Worm (Caenorhabditis elegans) whole organism, L2 larva: Measurements from ENCODE around the gene arp-11.
A peak's percentile ranks its signal among the peaks of the same experiment; 100 is the strongest.

Experiments
- C34F6.9 ChIP-seq: fragments of 150-350 bp; optimal IDR thresholded peaks from 2 replicates; lab custom pipeline; 2014; ENCODE audit warnings: missing biosample characterization, missing genetic modification characterization
- F13H6.1 ChIP-seq: sonication (generic microtip); optimal IDR thresholded peaks from 2 replicates; lab custom pipeline; 2016; ENCODE audit warnings: missing genetic modification characterization, missing compliant biosample characterization
- R02D3.7 ChIP-seq: fragments of 150-350 bp; optimal IDR thresholded peaks from 2 replicates; lab custom pipeline; 2014; ENCODE audit warnings: missing biosample characterization, missing genetic modification characterization
- Y55F3AM.14 ChIP-seq: fragments of 200-800 bp; sonication (Bioruptor generic); optimal IDR thresholded peaks from 2 replicates; lab custom pipeline; 2018; ENCODE audit warnings: mild to moderate bottlenecking, missing genetic modification characterization, missing compliant biosample characterization
- ZK546.5 ChIP-seq: sonication (generic microtip); optimal IDR thresholded peaks from 2 replicates; lab custom pipeline; 2017; ENCODE audit warnings: missing biosample characterization, missing genetic modification characterization
- alr-1 ChIP-seq: fragments of 150-350 bp; optimal IDR thresholded peaks from 2 replicates; lab custom pipeline; 2014; ENCODE audit warnings: missing biosample characterization, missing genetic modification characterization
- aly-2 ChIP-seq: fragments of 150-350 bp; optimal IDR thresholded peaks from 2 replicates; lab custom pipeline; 2014; ENCODE audit warnings: missing biosample characterization, missing genetic modification characterization
- ama-1 ChIP-seq: fragments of 150-350 bp; optimal IDR thresholded peaks from 2 replicates; lab custom pipeline; 2018; ENCODE audit warnings: inconsistent platforms
- blmp-1 ChIP-seq: sonication (generic microtip); optimal IDR thresholded peaks from 2 replicates; lab custom pipeline; 2017; ENCODE audit warnings: missing genetic modification characterization, mild to moderate bottlenecking, missing compliant biosample characterization, antibody characterized with exemption, moderate library complexity; ENCODE audit not compliant: insufficient read depth
- ceh-16 ChIP-seq: fragments of 150-350 bp; optimal IDR thresholded peaks from 2 replicates; lab custom pipeline; 2014; ENCODE audit warnings: missing biosample characterization, missing genetic modification characterization
- ceh-82 ChIP-seq: fragments of 150-350 bp; optimal IDR thresholded peaks from 2 replicates; lab custom pipeline; 2014; ENCODE audit warnings: missing biosample characterization, missing genetic modification characterization
- crh-2 ChIP-seq: sonication (generic microtip); optimal IDR thresholded peaks from 2 replicates; lab custom pipeline; 2017; ENCODE audit warnings: missing biosample characterization, missing genetic modification characterization
- dmd-4 ChIP-seq: sonication (generic microtip); optimal IDR thresholded peaks from 2 replicates; lab custom pipeline; 2017; ENCODE audit warnings: missing biosample characterization, missing genetic modification characterization
- egl-27 ChIP-seq: sonication (generic microtip); optimal IDR thresholded peaks from 3 replicates; lab custom pipeline; 2017; ENCODE audit warnings: missing biosample characterization, missing genetic modification reagents, missing genetic modification characterization
- elt-1 ChIP-seq: fragments of 150-350 bp; optimal IDR thresholded peaks from 2 replicates; lab custom pipeline; 2014; ENCODE audit warnings: missing biosample characterization, missing genetic modification characterization
- elt-3 ChIP-seq: sonication (generic microtip); optimal IDR thresholded peaks from 2 replicates; lab custom pipeline; 2017; ENCODE audit warnings: missing biosample characterization, missing genetic modification characterization
- fos-1 ChIP-seq: fragments of 150-350 bp; optimal IDR thresholded peaks from 2 replicates; lab custom pipeline; 2014; ENCODE audit warnings: missing biosample characterization, missing genetic modification characterization
- gmeb-1 ChIP-seq: fragments of 150-350 bp; optimal IDR thresholded peaks from 2 replicates; lab custom pipeline; 2014; ENCODE audit warnings: missing biosample characterization, missing genetic modification characterization
- lin-11 ChIP-seq: fragments of 150-350 bp; sonication (generic microtip); optimal IDR thresholded peaks from 2 replicates; lab custom pipeline; 2014; ENCODE audit warnings: missing biosample characterization, missing genetic modification characterization, inconsistent platforms, mixed read lengths
- lin-13 ChIP-seq: fragments of 150-350 bp; optimal IDR thresholded peaks from 2 replicates; lab custom pipeline; 2014; ENCODE audit warnings: missing biosample characterization, missing genetic modification reagents, missing genetic modification characterization
- lin-39 ChIP-seq: fragments of 150-350 bp; optimal IDR thresholded peaks from 2 replicates; lab custom pipeline; 2014; ENCODE audit warnings: missing biosample characterization, missing genetic modification reagents, missing genetic modification characterization
- lsy-2 ChIP-seq, 2 experiments: fragments of 150-350 bp in 1 of 2; sonication (generic microtip) in 1 of 2; optimal IDR thresholded peaks; 2 replicates each; lab custom pipeline; 2014 to 2017; ENCODE audit warnings: missing biosample characterization in 2 of 2, missing genetic modification characterization in 2 of 2
- mab-5 ChIP-seq: fragments of 150-350 bp; optimal IDR thresholded peaks from 2 replicates; lab custom pipeline; 2014; ENCODE audit warnings: missing biosample characterization, missing genetic modification characterization
- mbf-1 ChIP-seq: sonication (generic microtip); optimal IDR thresholded peaks from 2 replicates; lab custom pipeline; 2017; ENCODE audit warnings: missing biosample characterization, missing genetic modification characterization
- mdl-1 ChIP-seq, 2 experiments: fragments of 150-350 bp in 1 of 2; sonication (generic microtip) in 1 of 2; optimal IDR thresholded peaks; 2 replicates each; lab custom pipeline; 2017; ENCODE audit warnings: missing biosample characterization in 2 of 2, missing genetic modification characterization in 2 of 2
- nhr-10 ChIP-seq: sonication (generic microtip); optimal IDR thresholded peaks from 2 replicates; lab custom pipeline; 2017; ENCODE audit warnings: missing biosample characterization, missing genetic modification characterization
- nhr-11 ChIP-seq: fragments of 150-350 bp; optimal IDR thresholded peaks from 2 replicates; lab custom pipeline; 2014; ENCODE audit warnings: missing biosample characterization, missing genetic modification characterization
- nhr-12 ChIP-seq: fragments of 150-350 bp; optimal IDR thresholded peaks from 2 replicates; lab custom pipeline; 2014; ENCODE audit warnings: missing biosample characterization, missing genetic modification characterization
- nhr-129 ChIP-seq: fragments of 150-350 bp; optimal IDR thresholded peaks from 2 replicates; lab custom pipeline; 2014; ENCODE audit warnings: missing biosample characterization, missing genetic modification characterization
- nhr-21 ChIP-seq: fragments of 150-350 bp; optimal IDR thresholded peaks from 2 replicates; lab custom pipeline; 2014; ENCODE audit warnings: missing biosample characterization, missing genetic modification characterization
- nhr-23 ChIP-seq: fragments of 150-350 bp; optimal IDR thresholded peaks from 2 replicates; lab custom pipeline; 2014; ENCODE audit warnings: missing biosample characterization, missing genetic modification reagents, missing genetic modification characterization
- nhr-237 ChIP-seq: fragments of 150-350 bp; optimal IDR thresholded peaks from 2 replicates; lab custom pipeline; 2014; ENCODE audit warnings: missing biosample characterization, missing genetic modification characterization
- nhr-25 ChIP-seq: fragments of 150-350 bp; sonication (generic microtip); optimal IDR thresholded peaks from 3 replicates; lab custom pipeline; 2014; ENCODE audit warnings: missing biosample characterization, missing genetic modification characterization
- nhr-6 ChIP-seq: fragments of 150-350 bp; optimal IDR thresholded peaks from 2 replicates; lab custom pipeline; 2014; ENCODE audit warnings: missing biosample characterization, missing genetic modification characterization
- nhr-77 ChIP-seq: fragments of 150-350 bp; optimal IDR thresholded peaks from 2 replicates; lab custom pipeline; 2014; ENCODE audit warnings: missing biosample characterization, missing genetic modification characterization
- peb-1 ChIP-seq: fragments of 150-350 bp; optimal IDR thresholded peaks from 2 replicates; lab custom pipeline; 2014; ENCODE audit warnings: missing biosample characterization, missing genetic modification characterization
- sem-4 ChIP-seq: fragments of 150-350 bp; optimal IDR thresholded peaks from 2 replicates; lab custom pipeline; 2014; ENCODE audit warnings: missing biosample characterization, missing genetic modification reagents, missing genetic modification characterization
- skn-1 ChIP-seq: sonication (generic microtip); optimal IDR thresholded peaks from 2 replicates; lab custom pipeline; 2017; ENCODE audit warnings: missing biosample characterization, missing genetic modification characterization
- sma-3 ChIP-seq: sonication (generic microtip); optimal IDR thresholded peaks from 2 replicates; lab custom pipeline; 2016; ENCODE audit warnings: missing genetic modification reagents, missing genetic modification characterization, missing compliant biosample characterization
- sma-9 ChIP-seq, 2 experiments: fragments of 150-350 bp in 1 of 2; sonication (generic microtip) in 1 of 2; optimal IDR thresholded peaks; 2 replicates each; lab custom pipeline; 2014 to 2016; ENCODE audit warnings: missing genetic modification characterization in 2 of 2, mild to moderate bottlenecking in 1 of 2, missing biosample characterization in 1 of 2, missing compliant biosample characterization in 1 of 2, missing genetic modification reagents in 1 of 2, moderate library complexity in 1 of 2
- snpc-4 ChIP-seq: fragments of 150-350 bp; optimal IDR thresholded peaks from 2 replicates; lab custom pipeline; 2014; ENCODE audit warnings: missing biosample characterization, missing genetic modification characterization
- unc-39 ChIP-seq: fragments of 150-350 bp; optimal IDR thresholded peaks from 2 replicates; lab custom pipeline; 2014; ENCODE audit warnings: missing biosample characterization, missing genetic modification characterization
- unc-55 ChIP-seq: fragments of 150-350 bp; sonication (generic microtip); optimal IDR thresholded peaks from 3 replicates; lab custom pipeline; 2014; ENCODE audit warnings: missing biosample characterization, missing genetic modification reagents, missing genetic modification characterization
- unc-62 ChIP-seq: fragments of 150-350 bp; optimal IDR thresholded peaks from 2 replicates; lab custom pipeline; 2014; ENCODE audit warnings: missing biosample characterization, missing genetic modification reagents, missing genetic modification characterization
- zag-1 ChIP-seq: fragments of 150-350 bp; optimal IDR thresholded peaks from 2 replicates; lab custom pipeline; 2014; ENCODE audit warnings: missing biosample characterization, missing genetic modification characterization
- ztf-1 ChIP-seq: fragments of 200-800 bp; sonication (Bioruptor generic); conservative IDR thresholded peaks from 2 replicates; pipeline ENCODE4 v1.3.6; 2022; ENCODE audit warnings: missing genetic modification characterization, missing compliant biosample characterization
- ztf-11 ChIP-seq: sonication (generic microtip); optimal IDR thresholded peaks from 2 replicates; lab custom pipeline; 2017; ENCODE audit warnings: missing biosample characterization, missing genetic modification characterization
- ztf-4 ChIP-seq: fragments of 150-350 bp; optimal IDR thresholded peaks from 2 replicates; lab custom pipeline; 2014; ENCODE audit warnings: missing biosample characterization, missing genetic modification characterization

Gene arp-11

DNA sequence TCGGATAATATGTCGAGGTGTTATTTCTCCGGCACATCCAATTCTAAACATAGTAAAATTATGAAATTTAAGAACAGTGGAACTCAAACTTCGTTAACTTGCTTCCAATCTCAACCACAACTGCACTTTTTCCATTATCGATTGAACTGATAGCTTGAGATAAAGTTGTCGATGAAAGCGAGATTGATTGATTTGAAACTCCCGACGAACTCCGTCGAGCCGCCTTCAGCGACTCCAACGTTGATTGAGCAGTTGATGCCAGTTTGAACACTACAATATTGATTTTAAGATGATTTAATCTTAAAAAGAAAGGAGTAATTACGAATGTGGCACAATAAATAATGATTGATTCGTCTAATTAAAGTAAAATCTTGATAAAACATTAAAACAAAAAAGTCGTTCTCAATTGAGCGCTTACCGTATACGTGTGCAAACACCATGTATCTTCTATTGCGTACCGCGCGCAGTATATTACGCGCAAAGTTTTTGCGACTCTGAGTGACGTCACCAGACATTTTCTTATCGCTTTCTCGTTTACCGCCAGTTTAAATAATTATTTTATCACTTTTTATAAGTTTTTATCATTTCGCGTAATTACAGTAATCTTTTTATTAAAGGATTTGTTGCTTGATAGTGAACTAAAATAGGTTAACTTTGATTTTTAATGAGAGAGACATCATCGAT, at the start of gene arp-11:
Gene arp-11 (minus strand): TSS at position 51 of the 684 bp plus-strand sequence.
- no peak for TF ChIP-seq ztf-11
- TF ChIP-seq nhr-11 (tag; lab: Kevin White, UChicago) = no peak
- TF ChIP-seq alr-1 (tag; lab: Kevin White, UChicago) = no peak
- no peak for TF ChIP-seq ama-1
- peak; percentile 70 for TF ChIP-seq sem-4 (tag; lab: Kevin White, UChicago)
- no peak for TF ChIP-seq ZK546.5 (tag; lab: Kevin White, UChicago)
- TF ChIP-seq fos-1 (tag; lab: Kevin White, UChicago) = peak; percentile 50
- no peak for TF ChIP-seq nhr-77
- no peak for TF ChIP-seq zag-1 (tag; lab: Kevin White, UChicago)
- no peak for TF ChIP-seq skn-1 (tag; lab: Kevin White, UChicago)
- TF ChIP-seq sma-9 (GFP tag; optimal IDR thresholded peaks at IDR 0.05; lab: Kevin White, UChicago) = peak; percentile 79
- TF ChIP-seq sma-9 (tag; optimal IDR thresholded peaks at IDR 0.05; lab: Kevin White, UChicago) = no peak
- peak; percentile 92 for TF ChIP-seq crh-2 (tag; lab: Kevin White, UChicago)
- no peak for TF ChIP-seq nhr-237 (tag; lab: Kevin White, UChicago)
- no peak for TF ChIP-seq R02D3.7
- TF ChIP-seq F13H6.1 (tag; lab: Kevin White, UChicago) = peak; percentile 69
- TF ChIP-seq lin-13 (GFP tag; lab: Kevin White, UChicago) = peak; percentile 57
- TF ChIP-seq ztf-1 = no peak
- TF ChIP-seq ceh-16 (tag; lab: Kevin White, UChicago) = no peak
- peak; percentile 74 for TF ChIP-seq gmeb-1 (tag; lab: Kevin White, UChicago)
- peak; percentile 43 for TF ChIP-seq nhr-21 (tag; lab: Kevin White, UChicago)
- no peak for TF ChIP-seq dmd-4
- peak; percentile 41 for TF ChIP-seq nhr-25 (tag; lab: Kevin White, UChicago)
- TF ChIP-seq sma-3 (GFP tag; lab: Kevin White, UChicago) = peak; percentile 77
- TF ChIP-seq lin-39 (tag; lab: Kevin White, UChicago) = no peak
- no peak for TF ChIP-seq mbf-1 (tag; lab: Kevin White, UChicago)
- TF ChIP-seq lin-11 = peak; percentile 51
- no peak for TF ChIP-seq unc-62
- no peak for TF ChIP-seq elt-3 (tag; lab: Kevin White, UChicago)
- TF ChIP-seq egl-27 (tag; lab: Kevin White, UChicago) = peak; percentile 52
- TF ChIP-seq unc-39 (tag; lab: Kevin White, UChicago) = no peak
- no peak for TF ChIP-seq mdl-1 (tag; optimal IDR thresholded peaks at IDR 0.05; lab: Kevin White, UChicago)
- peak; percentile 88 for TF ChIP-seq nhr-129
- peak; percentile 60 for TF ChIP-seq ztf-4 (tag; lab: Kevin White, UChicago)
- no peak for TF ChIP-seq nhr-10 (tag; lab: Kevin White, UChicago)
- peak; percentile 22 for TF ChIP-seq nhr-6 (tag; lab: Kevin White, UChicago)
- TF ChIP-seq nhr-23 (tag; lab: Kevin White, UChicago) = no peak
- peak; percentile 92 for TF ChIP-seq unc-55 (GFP tag; lab: Kevin White, UChicago)
- no peak for TF ChIP-seq Y55F3AM.14 (GFP tag; lab: Kevin White, UChicago)
- TF ChIP-seq mab-5 = no peak
- TF ChIP-seq nhr-12 (tag; lab: Kevin White, UChicago) = no peak
- TF ChIP-seq lsy-2 (tag; optimal IDR thresholded peaks at IDR 0.05; lab: Kevin White, UChicago) = peak; percentile 90 to 98
- no peak for TF ChIP-seq blmp-1
- TF ChIP-seq ceh-82 (tag; lab: Kevin White, UChicago) = no peak
- no peak for TF ChIP-seq elt-1
- TF ChIP-seq C34F6.9 (tag; lab: Kevin White, UChicago) = peak; percentile 88
- TF ChIP-seq aly-2 = no peak
- peak; percentile 25 for TF ChIP-seq snpc-4 (tag; lab: Kevin White, UChicago)
- no peak for TF ChIP-seq peb-1 (tag; lab: Kevin White, UChicago)
- TF ChIP-seq, all 48 proteins: peak for 19
